Fruit fly (Drosophila melanogaster) whole organism, embryonic: ENCODE data around the gene CG17562.
A peak's percentile ranks its signal among the peaks of the same experiment; 100 is the strongest.

Source experiments
- Antp ChIP-seq: fragments of 200-800 bp; sonication (Bioruptor generic); optimal IDR thresholded peaks from 3 replicates; lab custom pipeline; 2016; ENCODE audit warnings: missing biosample characterization, missing genetic modification characterization
- CG10209 ChIP-seq: fragments of 200-800 bp; sonication (Bioruptor generic); optimal IDR thresholded peaks from 3 replicates; lab custom pipeline; 2017; ENCODE audit warnings: missing biosample characterization, mild to moderate bottlenecking, missing genetic modification characterization, missing genetic modification reagents
- CG10979 ChIP-seq: fragments of 200-800 bp; sonication (Bioruptor generic); optimal IDR thresholded peaks from 2 replicates; lab custom pipeline; 2018; ENCODE audit warnings: missing biosample characterization, mild to moderate bottlenecking, missing genetic modification characterization, moderate library complexity
- CG11723 ChIP-seq: fragments of 200-800 bp; sonication (Bioruptor generic); optimal IDR thresholded peaks from 2 replicates; lab custom pipeline; 2017; ENCODE audit warnings: missing biosample characterization, mild to moderate bottlenecking, missing genetic modification characterization
- CG12769 ChIP-seq: fragments of 200-800 bp; sonication (Bioruptor generic); optimal IDR thresholded peaks from 2 replicates; lab custom pipeline; 2019; ENCODE audit warnings: missing biosample characterization, mild to moderate bottlenecking, missing genetic modification characterization, moderate library complexity
- CG14441 ChIP-seq: fragments of 200-800 bp; sonication (Bioruptor generic); IDR thresholded peaks from 2 replicates; pipeline ENCODE4 v1.3.6; 2022; ENCODE audit warnings: missing biosample characterization, missing genetic modification characterization
- CG15269 ChIP-seq: fragments of 200-800 bp; sonication (Bioruptor generic); optimal IDR thresholded peaks from 2 replicates; lab custom pipeline; 2018; ENCODE audit warnings: missing biosample characterization, mild to moderate bottlenecking, missing genetic modification characterization, moderate library complexity
- CG16779 ChIP-seq: fragments of 200-800 bp; sonication (Bioruptor generic); IDR thresholded peaks from 2 replicates; pipeline ENCODE4 v1.3.6; 2022; ENCODE audit warnings: missing biosample characterization, missing genetic modification characterization
- CG17186 ChIP-seq: fragments of 200-800 bp; sonication (Bioruptor generic); optimal IDR thresholded peaks from 3 replicates; lab custom pipeline; 2017; ENCODE audit warnings: missing biosample characterization, missing genetic modification reagents, missing genetic modification characterization
- CG17359 ChIP-seq: fragments of 200-800 bp; sonication (Bioruptor generic); optimal IDR thresholded peaks from 3 replicates; lab custom pipeline; 2018; ENCODE audit warnings: missing biosample characterization, mild to moderate bottlenecking, missing genetic modification characterization, moderate library complexity
- CG17361 ChIP-seq: fragments of 200-800 bp; sonication (Bioruptor generic); IDR thresholded peaks from 3 replicates; pipeline ENCODE4 v1.3.6; 2022; ENCODE audit warnings: missing biosample characterization, missing genetic modification characterization
- CG2199 ChIP-seq: fragments of 200-800 bp; sonication (Bioruptor generic); IDR thresholded peaks from 3 replicates; pipeline ENCODE4 v1.3.6; 2022; ENCODE audit warnings: missing biosample characterization, missing genetic modification characterization
- CG30403 ChIP-seq: fragments of 200-800 bp; sonication (Bioruptor generic); optimal IDR thresholded peaks from 3 replicates; lab custom pipeline; 2016; ENCODE audit warnings: missing biosample characterization, missing genetic modification characterization
- CG31224 ChIP-seq: fragments of 200-800 bp; sonication (Bioruptor generic); IDR thresholded peaks from 2 replicates; pipeline ENCODE4 v1.3.6; 2022; ENCODE audit warnings: missing biosample characterization, missing genetic modification characterization
- CG32772 ChIP-seq: fragments of 200-800 bp; sonication (Bioruptor generic); IDR thresholded peaks from 2 replicates; pipeline ENCODE4 v1.3.6; 2022; ENCODE audit warnings: missing biosample characterization, missing genetic modification characterization
- CG4617 ChIP-seq: fragments of 200-800 bp; sonication (Bioruptor generic); optimal IDR thresholded peaks from 3 replicates; lab custom pipeline; 2016; ENCODE audit warnings: missing biosample characterization, missing genetic modification characterization, borderline replicate concordance
- CG5180 ChIP-seq: fragments of 200-800 bp; sonication (Bioruptor generic); optimal IDR thresholded peaks from 3 replicates; lab custom pipeline; 2017; ENCODE audit warnings: missing biosample characterization, missing genetic modification characterization, mild to moderate bottlenecking, moderate library complexity, missing genetic modification reagents
- CG6854 ChIP-seq: fragments of 200-800 bp; sonication (Bioruptor generic); optimal IDR thresholded peaks from 3 replicates; lab custom pipeline; 2017; ENCODE audit warnings: missing biosample characterization, mild to moderate bottlenecking, missing genetic modification characterization
- Deaf1 ChIP-seq: fragments of 200-800 bp; optimal IDR thresholded peaks from 3 replicates; lab custom pipeline; 2019; ENCODE audit warnings: missing biosample characterization, mild to moderate bottlenecking, missing genetic modification characterization, moderate library complexity
- Doc3 ChIP-seq: fragments of 200-800 bp; sonication (Bioruptor generic); IDR thresholded peaks from 3 replicates; pipeline ENCODE4 v1.3.6; 2022; ENCODE audit warnings: missing biosample characterization, missing genetic modification characterization; ENCODE audit not compliant: partially characterized antibody
- Dref ChIP-seq: fragments of 200-800 bp; sonication (Bioruptor generic); IDR thresholded peaks from 2 replicates; pipeline ENCODE4 v1.3.6; 2022; ENCODE audit warnings: missing biosample characterization, missing genetic modification characterization
- Drgx ChIP-seq: fragments of 200-800 bp; sonication (Bioruptor generic); IDR thresholded peaks from 2 replicates; pipeline ENCODE4 v1.3.6; 2022; ENCODE audit warnings: missing biosample characterization, missing genetic modification characterization
- HLH4C ChIP-seq: fragments of 200-800 bp; sonication (Bioruptor generic); IDR thresholded peaks from 3 replicates; pipeline ENCODE4 v1.3.6; 2022; ENCODE audit warnings: missing biosample characterization, missing genetic modification characterization; ENCODE audit not compliant: partially characterized antibody
- Hmr ChIP-seq: fragments of 200-800 bp; sonication (Bioruptor generic); optimal IDR thresholded peaks from 3 replicates; lab custom pipeline; 2017; ENCODE audit warnings: mild to moderate bottlenecking, missing biosample characterization, missing genetic modification reagents, missing genetic modification characterization
- MTF-1 ChIP-seq: fragments of 200-800 bp; sonication (Bioruptor generic); optimal IDR thresholded peaks from 2 replicates; lab custom pipeline; 2018; ENCODE audit warnings: missing biosample characterization, mild to moderate bottlenecking, missing genetic modification characterization, borderline replicate concordance
- Myb ChIP-seq: fragments of 200-800 bp; sonication (Bioruptor generic); optimal IDR thresholded peaks from 2 replicates; lab custom pipeline; 2016; ENCODE audit warnings: missing biosample characterization, missing genetic modification characterization
- NFAT ChIP-seq: fragments of 200-800 bp; sonication (Bioruptor generic); IDR thresholded peaks from 2 replicates; pipeline ENCODE4 v1.3.6; 2022; ENCODE audit warnings: missing biosample characterization, missing genetic modification characterization
- Opbp ChIP-seq: fragments of 200-800 bp; sonication (Bioruptor generic); IDR thresholded peaks from 3 replicates; pipeline ENCODE4 v1.3.6; 2022; ENCODE audit warnings: missing biosample characterization, missing genetic modification characterization; ENCODE audit not compliant: partially characterized antibody
- Optix ChIP-seq: fragments of 200-800 bp; sonication (Bioruptor generic); IDR thresholded peaks from 3 replicates; pipeline ENCODE4 v1.3.6; 2022; ENCODE audit warnings: missing biosample characterization, missing genetic modification characterization
- Scr ChIP-seq: fragments of 200-800 bp; sonication (Bioruptor generic); IDR thresholded peaks from 2 replicates; pipeline ENCODE4 v1.3.6; 2022; ENCODE audit warnings: missing biosample characterization, missing genetic modification characterization; ENCODE audit not compliant: partially characterized antibody
- Spps ChIP-seq: fragments of 200-800 bp; sonication (Bioruptor generic); optimal IDR thresholded peaks from 2 replicates; lab custom pipeline; 2018; ENCODE audit warnings: missing biosample characterization, mild to moderate bottlenecking, missing genetic modification characterization
- ato ChIP-seq: fragments of 200-800 bp; sonication (Bioruptor generic); IDR thresholded peaks from 2 replicates; pipeline ENCODE4 v1.3.6; 2022; ENCODE audit warnings: missing biosample characterization, missing genetic modification characterization; ENCODE audit not compliant: partially characterized antibody
- cas ChIP-seq: fragments of 200-800 bp; sonication (Bioruptor generic); IDR thresholded peaks from 2 replicates; pipeline ENCODE4 v1.3.6; 2022; ENCODE audit warnings: missing biosample characterization, missing genetic modification characterization
- corto ChIP-seq: fragments of 200-800 bp; sonication (Bioruptor generic); optimal IDR thresholded peaks from 2 replicates; lab custom pipeline; 2016; ENCODE audit warnings: missing biosample characterization, mild to moderate bottlenecking, missing genetic modification characterization, moderate library complexity
- dm ChIP-seq: fragments of 200-800 bp; sonication (Bioruptor generic); optimal IDR thresholded peaks from 3 replicates; lab custom pipeline; 2016; ENCODE audit warnings: missing biosample characterization, missing genetic modification characterization
- eyg ChIP-seq: fragments of 200-800 bp; sonication (Bioruptor generic); optimal IDR thresholded peaks from 3 replicates; lab custom pipeline; 2016; ENCODE audit warnings: missing biosample characterization, missing genetic modification characterization
- knrl ChIP-seq: fragments of 200-800 bp; sonication (Bioruptor generic); IDR thresholded peaks from 3 replicates; pipeline ENCODE4 v1.3.6; 2022; ENCODE audit warnings: missing biosample characterization, missing genetic modification characterization; ENCODE audit not compliant: partially characterized antibody
- luna ChIP-seq: fragments of 200-800 bp; sonication (Bioruptor generic); optimal IDR thresholded peaks from 2 replicates; lab custom pipeline; 2016; ENCODE audit warnings: missing biosample characterization, missing genetic modification characterization
- mld ChIP-seq: fragments of 200-800 bp; sonication (Bioruptor generic); IDR thresholded peaks from 3 replicates; pipeline ENCODE4 v1.3.6; 2022; ENCODE audit warnings: missing biosample characterization, missing genetic modification characterization; ENCODE audit not compliant: partially characterized antibody
- onecut ChIP-seq: fragments of 200-800 bp; sonication (Bioruptor generic); IDR thresholded peaks from 2 replicates; pipeline ENCODE4 v1.3.6; 2022; ENCODE audit warnings: missing biosample characterization, missing genetic modification characterization
- phol ChIP-seq: fragments of 200-800 bp; sonication (Bioruptor generic); optimal IDR thresholded peaks from 3 replicates; lab custom pipeline; 2018; ENCODE audit warnings: missing biosample characterization, mild to moderate bottlenecking, missing genetic modification characterization, moderate library complexity
- prd ChIP-seq, 3 experiments: fragments of >200 bp in 2 of 3; fragments of 200-800 bp in 1 of 3; sonication (Bioruptor generic) in 1 of 3; optimal IDR thresholded peaks in 2 of 3; IDR thresholded peaks in 1 of 3; 2 replicates in 2 of 3; 3 replicates in 1 of 3; pipeline versions ENCODE4 v1.3.6 to Lab custom; 2017 to 2022; ENCODE audit warnings: missing biosample characterization in 1 of 3, missing genetic modification characterization in 1 of 3
- sqz ChIP-seq: fragments of 200-800 bp; sonication (Bioruptor generic); optimal IDR thresholded peaks from 3 replicates; lab custom pipeline; 2018; ENCODE audit warnings: missing biosample characterization, mild to moderate bottlenecking, missing genetic modification characterization
- tap ChIP-seq: fragments of 200-800 bp; optimal IDR thresholded peaks from 3 replicates; lab custom pipeline; 2019; ENCODE audit warnings: missing biosample characterization, mild to moderate bottlenecking, missing genetic modification characterization, moderate library complexity
- tna ChIP-seq: fragments of 200-800 bp; sonication (Bioruptor generic); IDR thresholded peaks from 2 replicates; pipeline ENCODE4 v1.3.6; 2022; ENCODE audit warnings: missing biosample characterization, missing genetic modification characterization; ENCODE audit not compliant: partially characterized antibody
- tx ChIP-seq: fragments of 200-800 bp; sonication (Bioruptor generic); optimal IDR thresholded peaks from 2 replicates; lab custom pipeline; 2016; ENCODE audit warnings: missing biosample characterization, missing genetic modification characterization

Gene CG17562

DNA sequence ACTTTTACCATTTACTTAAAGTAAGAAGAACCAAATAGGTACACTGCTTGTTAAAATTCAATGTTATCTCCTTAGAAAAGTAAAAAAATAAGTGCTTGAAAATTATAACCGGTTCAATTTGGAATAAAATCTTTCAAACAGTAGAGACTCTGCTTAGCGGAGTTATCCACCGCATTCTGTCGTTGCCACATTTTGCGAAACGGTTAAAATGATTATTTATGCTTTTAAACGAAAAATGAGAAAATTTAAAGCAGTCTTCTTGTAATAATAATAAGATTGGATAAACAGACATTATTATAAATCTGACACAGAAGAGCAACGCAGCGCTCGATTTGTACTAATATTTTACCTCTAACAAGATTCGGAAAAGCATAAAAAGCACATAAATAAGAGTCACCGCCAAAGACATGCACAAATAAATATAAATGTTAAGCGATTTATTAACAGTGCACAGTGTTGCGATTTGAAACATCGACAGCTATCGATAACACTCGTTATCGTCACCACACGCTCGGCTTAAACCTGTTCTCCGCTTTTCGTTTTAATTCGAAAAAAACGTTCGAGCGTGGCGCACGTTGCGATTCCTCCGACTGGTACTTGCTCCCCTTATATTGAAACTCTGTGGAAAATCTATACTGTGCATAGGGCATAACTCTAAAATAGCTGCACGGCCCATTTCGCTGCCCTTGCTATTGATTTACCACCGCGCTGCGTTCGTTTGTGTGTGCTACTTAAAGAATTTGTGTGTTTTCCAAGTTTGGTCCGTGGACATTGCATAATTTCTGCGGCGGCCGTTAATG lies 9.8 kb downstream of the CG17562 start, which contains the start of gene Fas1 (continued):
- TF ChIP-seq CG5180 (GFP tag; lab: Kevin White, UChicago), result no peak
- peak; percentile 75; the same call in 2 of the 3 replicates for TF ChIP-seq mld (GFP tag; lab: Robert Waterston, UW)
- TF ChIP-seq CG30403, result peak; percentile 2
- TF ChIP-seq luna, result no peak
- TF ChIP-seq CG17186 (GFP tag; lab: Kevin White, UChicago), result peak; percentile 53
- peak; percentile 30 for TF ChIP-seq dm
- no peak for TF ChIP-seq Spps
- TF ChIP-seq CG14441, result no peak
- peak; percentile 69; the same call in 1 of the 2 replicates for TF ChIP-seq ato (GFP tag; lab: Robert Waterston, UW)
- TF ChIP-seq CG17359 (tag; lab: Kevin White, UChicago), result peak; percentile 5
- TF ChIP-seq NFAT (GFP tag; lab: Robert Waterston, UW), result peak; percentile 42; the same call in 1 of the 2 replicates
- TF ChIP-seq Hmr (GFP tag; lab: Kevin White, UChicago), result peak; percentile 41
- TF ChIP-seq CG16779 (GFP tag; lab: Robert Waterston, UW), result 0 out of 2 replicates have a peak, but pooled peaks have one; percentile 10
- peak; percentile 71 for TF ChIP-seq Opbp (GFP tag; lab: Robert Waterston, UW)
- TF ChIP-seq CG17361, result no peak
- peak; percentile 58 for TF ChIP-seq Myb
- TF ChIP-seq CG12769 (tag; lab: Kevin White, UChicago), result no peak
- TF ChIP-seq CG10979 (tag; lab: Kevin White, UChicago), result peak; percentile 24
- no peak for TF ChIP-seq CG10209 (GFP tag; lab: Kevin White, UChicago)
- TF ChIP-seq Optix (GFP tag; lab: Robert Waterston, UW), result 0 out of 3 replicates have a peak, but pooled peaks have one; percentile 15
- TF ChIP-seq Scr (GFP tag; lab: Robert Waterston, UW), result peak; percentile 71
- TF ChIP-seq Doc3 (GFP tag; lab: Robert Waterston, UW), result peak; percentile 62
- TF ChIP-seq tx (GFP tag; lab: Kevin White, UChicago), result no peak
- TF ChIP-seq sqz (GFP tag; lab: Kevin White, UChicago), result peak; percentile 77
- no peak for TF ChIP-seq prd (optimal IDR thresholded peaks at IDR 0.05; lab: Kevin White, UChicago)
- no peak for TF ChIP-seq prd (GFP tag; IDR thresholded peaks at IDR 0.05; lab: Robert Waterston, UW)
- no peak for TF ChIP-seq CG31224
- no peak for TF ChIP-seq CG11723 (GFP tag; lab: Kevin White, UChicago)
- TF ChIP-seq CG2199 (GFP tag; lab: Robert Waterston, UW), result peak; percentile 80; the same call in 2 of the 3 replicates
- TF ChIP-seq HLH4C (GFP tag; lab: Robert Waterston, UW), result peak; percentile 70; the same call in 2 of the 3 replicates
- no peak for TF ChIP-seq CG32772 (GFP tag; lab: Robert Waterston, UW)
- TF ChIP-seq phol (tag; lab: Kevin White, UChicago), result peak; percentile 12
- TF ChIP-seq corto, result no peak
- no peak for TF ChIP-seq tap
- no peak for TF ChIP-seq cas (GFP tag; lab: Robert Waterston, UW)
- peak; percentile 28 for TF ChIP-seq MTF-1 (GFP tag; lab: Kevin White, UChicago)
- peak; percentile 88 for TF ChIP-seq onecut (GFP tag; lab: Robert Waterston, UW)
- 0 out of 2 replicates have a peak, but pooled peaks have one; percentile 20 for TF ChIP-seq tna (GFP tag; lab: Robert Waterston, UW)
- no peak for TF ChIP-seq CG15269 (tag; lab: Kevin White, UChicago)
- peak; percentile 70 for TF ChIP-seq Deaf1 (tag; lab: Kevin White, UChicago)
- TF ChIP-seq knrl (GFP tag; lab: Robert Waterston, UW), result peak; percentile 52; the same call in 1 of the 3 replicates
- peak; percentile 29; the same call in 1 of the 2 replicates for TF ChIP-seq Drgx (GFP tag; lab: Robert Waterston, UW)
- no peak for TF ChIP-seq Antp
- no peak for TF ChIP-seq eyg
- TF ChIP-seq CG4617 (GFP tag; lab: Kevin White, UChicago), result no peak
- TF ChIP-seq Dref (GFP tag; lab: Robert Waterston, UW), result peak; percentile 74
- TF ChIP-seq CG6854, result peak; percentile 40
